Fruit fly (Drosophila melanogaster) whole organism, embryonic: ENCODE data around the gene Nsun5.

Source experiments
- Antp ChIP-seq: fragments of 200-800 bp; sonication (Bioruptor generic); optimal IDR thresholded peaks from 3 replicates; lab custom pipeline; 2016; ENCODE audit warnings: missing biosample characterization, missing genetic modification characterization
- Bgb ChIP-seq: fragments of 200-800 bp; sonication (Bioruptor generic); IDR thresholded peaks from 2 replicates; pipeline ENCODE4 v1.3.6; 2022; ENCODE audit warnings: missing biosample characterization, missing genetic modification characterization; ENCODE audit not compliant: partially characterized antibody
- CG10209 ChIP-seq: fragments of 200-800 bp; sonication (Bioruptor generic); optimal IDR thresholded peaks from 3 replicates; lab custom pipeline; 2017; ENCODE audit warnings: missing biosample characterization, mild to moderate bottlenecking, missing genetic modification characterization, missing genetic modification reagents
- CG12769 ChIP-seq: fragments of 200-800 bp; sonication (Bioruptor generic); optimal IDR thresholded peaks from 2 replicates; lab custom pipeline; 2019; ENCODE audit warnings: missing biosample characterization, mild to moderate bottlenecking, missing genetic modification characterization, moderate library complexity
- CG14050 ChIP-seq: fragments of 200-800 bp; sonication (Bioruptor generic); IDR thresholded peaks from 3 replicates; pipeline ENCODE4 v1.3.6; 2022; ENCODE audit warnings: missing biosample characterization, missing genetic modification characterization
- CG1529 ChIP-seq: fragments of 200-800 bp; sonication (Bioruptor generic); optimal IDR thresholded peaks from 3 replicates; lab custom pipeline; 2018; ENCODE audit warnings: missing biosample characterization, missing genetic modification characterization
- CG15601 ChIP-seq: fragments of 200-800 bp; sonication (Bioruptor generic); optimal IDR thresholded peaks from 3 replicates; lab custom pipeline; 2019; ENCODE audit warnings: missing biosample characterization, mild to moderate bottlenecking, missing genetic modification characterization, moderate library complexity
- CG16863 ChIP-seq: fragments of 200-800 bp; sonication (Bioruptor generic); optimal IDR thresholded peaks from 3 replicates; lab custom pipeline; 2016; ENCODE audit warnings: missing biosample characterization, missing genetic modification characterization
- CG17186 ChIP-seq: fragments of 200-800 bp; sonication (Bioruptor generic); optimal IDR thresholded peaks from 3 replicates; lab custom pipeline; 2017; ENCODE audit warnings: missing biosample characterization, missing genetic modification reagents, missing genetic modification characterization
- CG17359 ChIP-seq: fragments of 200-800 bp; sonication (Bioruptor generic); optimal IDR thresholded peaks from 3 replicates; lab custom pipeline; 2018; ENCODE audit warnings: missing biosample characterization, mild to moderate bottlenecking, missing genetic modification characterization, moderate library complexity
- CG17568 ChIP-seq: fragments of 200-800 bp; sonication (Bioruptor generic); optimal IDR thresholded peaks from 2 replicates; lab custom pipeline; 2018; ENCODE audit warnings: missing biosample characterization, mild to moderate bottlenecking, missing genetic modification characterization, moderate library complexity
- CG2712 ChIP-seq: fragments of 200-800 bp; optimal IDR thresholded peaks from 3 replicates; lab custom pipeline; 2019; ENCODE audit warnings: missing biosample characterization, mild to moderate bottlenecking, missing genetic modification characterization, moderate library complexity
- CG2875 ChIP-seq: fragments of 200-800 bp; sonication (Bioruptor generic); optimal IDR thresholded peaks from 2 replicates; lab custom pipeline; 2017; ENCODE audit warnings: missing biosample characterization, mild to moderate bottlenecking, missing genetic modification characterization, missing genetic modification reagents
- CG3065 ChIP-seq: fragments of 200-800 bp; sonication (Bioruptor generic); optimal IDR thresholded peaks from 2 replicates; lab custom pipeline; 2016; ENCODE audit warnings: missing biosample characterization, missing genetic modification characterization
- CG3407 ChIP-seq: fragments of 200-800 bp; sonication (Bioruptor generic); optimal IDR thresholded peaks from 2 replicates; lab custom pipeline; 2018; ENCODE audit warnings: missing biosample characterization, mild to moderate bottlenecking, missing genetic modification characterization
- CG3847 ChIP-seq: fragments of 200-800 bp; sonication (Bioruptor generic); IDR thresholded peaks from 2 replicates; pipeline ENCODE4 v1.3.6; 2022; ENCODE audit warnings: missing biosample characterization, missing genetic modification characterization
- CG4707 ChIP-seq: fragments of 200-800 bp; sonication (Bioruptor generic); optimal IDR thresholded peaks from 2 replicates; lab custom pipeline; 2018; ENCODE audit warnings: missing biosample characterization, mild to moderate bottlenecking, missing genetic modification characterization, moderate library complexity
- CG6254 ChIP-seq: fragments of 200-800 bp; sonication (Bioruptor generic); optimal IDR thresholded peaks from 3 replicates; lab custom pipeline; 2017; ENCODE audit warnings: mild to moderate bottlenecking, missing biosample characterization, missing genetic modification reagents, missing genetic modification characterization
- CG7745 ChIP-seq: fragments of 200-800 bp; sonication (Bioruptor generic); optimal IDR thresholded peaks from 2 replicates; lab custom pipeline; 2018; ENCODE audit warnings: missing biosample characterization, mild to moderate bottlenecking, missing genetic modification characterization, moderate library complexity
- CG8089 ChIP-seq: fragments of 200-800 bp; sonication (Bioruptor generic); optimal IDR thresholded peaks from 3 replicates; lab custom pipeline; 2016; ENCODE audit warnings: missing biosample characterization, missing genetic modification characterization
- CG8388 ChIP-seq: fragments of 200-800 bp; sonication (Bioruptor generic); optimal IDR thresholded peaks from 2 replicates; lab custom pipeline; 2019; ENCODE audit warnings: missing biosample characterization, mild to moderate bottlenecking, missing genetic modification characterization, moderate library complexity
- CG9727 ChIP-seq: fragments of 200-800 bp; sonication (Bioruptor generic); optimal IDR thresholded peaks from 3 replicates; lab custom pipeline; 2017; ENCODE audit warnings: missing biosample characterization, mild to moderate bottlenecking, missing genetic modification characterization
- CG9817 ChIP-seq: fragments of 200-800 bp; sonication (Bioruptor generic); optimal IDR thresholded peaks from 2 replicates; lab custom pipeline; 2018; ENCODE audit warnings: missing biosample characterization, mild to moderate bottlenecking, missing genetic modification characterization, moderate library complexity
- Chrac-16 ChIP-seq: fragments of 200-800 bp; sonication (Bioruptor generic); optimal IDR thresholded peaks from 3 replicates; lab custom pipeline; 2016; ENCODE audit warnings: missing biosample characterization, missing genetic modification characterization
- ERR ChIP-seq: fragments of 200-800 bp; sonication (Bioruptor generic); optimal IDR thresholded peaks from 2 replicates; lab custom pipeline; 2016; ENCODE audit warnings: missing biosample characterization, missing genetic modification characterization
- Gsc ChIP-seq: fragments of 200-800 bp; sonication (Bioruptor generic); IDR thresholded peaks from 2 replicates; pipeline ENCODE4 v1.3.6; 2022; ENCODE audit warnings: missing biosample characterization, missing genetic modification characterization
- Gug ChIP-seq: fragments of 200-800 bp; sonication (Bioruptor generic); IDR thresholded peaks from 4 replicates; pipeline ENCODE4 v1.3.6; 2022; ENCODE audit warnings: missing biosample characterization, missing genetic modification characterization
- Lhr ChIP-seq: fragments of 200-800 bp; sonication (Bioruptor generic); optimal IDR thresholded peaks from 3 replicates; lab custom pipeline; 2017; ENCODE audit warnings: mild to moderate bottlenecking, missing biosample characterization, missing genetic modification reagents, missing genetic modification characterization
- Lim3 ChIP-seq: fragments of 200-800 bp; sonication (Bioruptor generic); IDR thresholded peaks from 2 replicates; pipeline ENCODE4 v1.3.6; 2022; ENCODE audit warnings: missing biosample characterization, missing genetic modification characterization
- NC2β ChIP-seq: fragments of 200-800 bp; sonication (Bioruptor generic); optimal IDR thresholded peaks from 2 replicates; lab custom pipeline; 2016; ENCODE audit warnings: missing biosample characterization, missing genetic modification characterization
- NFAT ChIP-seq: fragments of 200-800 bp; sonication (Bioruptor generic); IDR thresholded peaks from 2 replicates; pipeline ENCODE4 v1.3.6; 2022; ENCODE audit warnings: missing biosample characterization, missing genetic modification characterization
- Taf1 ChIP-seq: fragments of 200-800 bp; sonication (Bioruptor generic); IDR thresholded peaks from 2 replicates; pipeline ENCODE4 v1.3.6; 2022; ENCODE audit warnings: missing biosample characterization, missing genetic modification characterization
- Tbp ChIP-seq: fragments of >200 bp; optimal IDR thresholded peaks from 2 replicates; lab custom pipeline; 2018; ENCODE audit warnings: missing biosample characterization, missing genetic modification characterization
- abd-A ChIP-seq: fragments of 200-800 bp; sonication (Bioruptor generic); optimal IDR thresholded peaks from 3 replicates; lab custom pipeline; 2019; ENCODE audit warnings: missing biosample characterization, mild to moderate bottlenecking, missing genetic modification characterization, moderate library complexity
- bcd ChIP-seq: fragments of 200-800 bp; sonication (Bioruptor generic); optimal IDR thresholded peaks from 2 replicates; lab custom pipeline; 2017; ENCODE audit warnings: missing biosample characterization, mild to moderate bottlenecking, missing genetic modification characterization
- crol ChIP-seq: fragments of 200-800 bp; sonication (Bioruptor generic); IDR thresholded peaks from 2 replicates; pipeline ENCODE4 v1.3.6; 2022; ENCODE audit warnings: missing biosample characterization, missing genetic modification characterization
- dimm ChIP-seq: fragments of 200-800 bp; sonication (Bioruptor generic); IDR thresholded peaks from 2 replicates; pipeline ENCODE4 v1.3.6; 2022; ENCODE audit warnings: missing biosample characterization, missing genetic modification characterization
- exex ChIP-seq: fragments of 200-800 bp; sonication (Bioruptor generic); optimal IDR thresholded peaks from 4 replicates; lab custom pipeline; 2018; ENCODE audit warnings: missing biosample characterization, mild to moderate bottlenecking, missing genetic modification characterization, moderate library complexity
- gem ChIP-seq: fragments of 200-800 bp; sonication (Bioruptor generic); optimal IDR thresholded peaks from 2 replicates; lab custom pipeline; 2019; ENCODE audit warnings: missing biosample characterization, mild to moderate bottlenecking, missing genetic modification characterization, moderate library complexity
- hth ChIP-seq: fragments of >200 bp; optimal IDR thresholded peaks from 2 replicates; lab custom pipeline; 2017; ENCODE audit warnings: inconsistent platforms
- kni ChIP-seq: fragments of 200-800 bp; sonication (Bioruptor generic); optimal IDR thresholded peaks from 3 replicates; lab custom pipeline; 2017; ENCODE audit warnings: mild to moderate bottlenecking, missing biosample characterization, missing genetic modification reagents, missing genetic modification characterization
- nerfin-1 ChIP-seq: fragments of 200-800 bp; sonication (Bioruptor generic); optimal IDR thresholded peaks from 3 replicates; lab custom pipeline; 2019; ENCODE audit warnings: missing biosample characterization, mild to moderate bottlenecking, missing genetic modification characterization, moderate library complexity
- odd ChIP-seq: fragments of 200-800 bp; sonication (Bioruptor generic); optimal IDR thresholded peaks from 2 replicates; lab custom pipeline; 2017; ENCODE audit warnings: missing biosample characterization, mild to moderate bottlenecking, missing genetic modification characterization
- onecut ChIP-seq: fragments of 200-800 bp; sonication (Bioruptor generic); IDR thresholded peaks from 2 replicates; pipeline ENCODE4 v1.3.6; 2022; ENCODE audit warnings: missing biosample characterization, missing genetic modification characterization
- pan ChIP-seq, 4 experiments: fragments of >200 bp in 3 of 4; fragments of 200-800 bp in 1 of 4; sonication (Bioruptor generic) in 1 of 4; optimal IDR thresholded peaks in 3 of 4; IDR thresholded peaks in 1 of 4; 2 replicates each; pipeline versions ENCODE4 v1.3.6 to Lab custom; 2017 to 2022; ENCODE audit warnings: missing biosample characterization in 2 of 4, missing genetic modification characterization in 2 of 4, mixed read lengths in 1 of 4
- ranshi ChIP-seq: fragments of 200-800 bp; sonication (Bioruptor generic); IDR thresholded peaks from 2 replicates; pipeline ENCODE4 v1.3.6; 2022; ENCODE audit warnings: missing biosample characterization, missing genetic modification characterization
- ro ChIP-seq: fragments of 200-800 bp; sonication (Bioruptor generic); IDR thresholded peaks from 2 replicates; pipeline ENCODE4 v1.3.6; 2022; ENCODE audit warnings: missing biosample characterization, missing genetic modification characterization
- shn ChIP-seq: fragments of 200-800 bp; sonication (Bioruptor generic); optimal IDR thresholded peaks from 3 replicates; lab custom pipeline; 2016; ENCODE audit warnings: missing biosample characterization, missing genetic modification characterization
- sug ChIP-seq: fragments of 200-800 bp; optimal IDR thresholded peaks from 2 replicates; lab custom pipeline; 2019; ENCODE audit warnings: missing biosample characterization, mild to moderate bottlenecking, missing genetic modification characterization, moderate library complexity
- unpg ChIP-seq: fragments of 200-800 bp; sonication (Bioruptor generic); optimal IDR thresholded peaks from 3 replicates; lab custom pipeline; 2018; ENCODE audit warnings: missing biosample characterization, mild to moderate bottlenecking, missing genetic modification characterization, moderate library complexity
- vvl ChIP-seq: fragments of 200-800 bp; sonication (Bioruptor generic); IDR thresholded peaks from 2 replicates; pipeline ENCODE4 v1.3.6; 2022; ENCODE audit warnings: missing biosample characterization, missing genetic modification characterization

Nsun5 gene

dm6 chr3R:19182848-19183247, 20.7 kb upstream of the Nsun5 start (continued):
- TF ChIP-seq crol (GFP tag; lab: Robert Waterston, UW) = no peak
- TF ChIP-seq Gug (GFP tag; lab: Robert Waterston, UW) = no peak
- no peak for TF ChIP-seq ERR
- peak; percentile 8 for TF ChIP-seq CG16863 (GFP tag; lab: Kevin White, UChicago)
- peak; percentile 31; the same call in 1 of the 2 replicates for TF ChIP-seq Lim3
- TF ChIP-seq CG8388 (GFP tag; lab: Kevin White, UChicago) = peak; percentile 19
- TF ChIP-seq bcd = no peak
- TF ChIP-seq vvl (GFP tag; lab: Robert Waterston, UW) = peak; percentile 25; the same call in 1 of the 2 replicates
- TF ChIP-seq CG3847 (GFP tag; lab: Robert Waterston, UW) = no peak
- TF ChIP-seq ranshi (GFP tag; lab: Robert Waterston, UW) = no peak
- peak; percentile 48 for TF ChIP-seq CG1529 (GFP tag; lab: Kevin White, UChicago)
- TF ChIP-seq CG14050 = no peak
- TF ChIP-seq NC2β (GFP tag; lab: Kevin White, UChicago) = no peak
- peak; percentile 74 for TF ChIP-seq CG3407 (GFP tag; lab: Kevin White, UChicago)
- peak; percentile 76 for TF ChIP-seq CG2875 (GFP tag; lab: Kevin White, UChicago)
- TF ChIP-seq gem (tag; lab: Kevin White, UChicago) = peak; percentile 32
- no peak for TF ChIP-seq abd-A (tag; lab: Kevin White, UChicago)
- TF ChIP-seq CG17359 (tag; lab: Kevin White, UChicago) = peak; percentile 74
- no peak for TF ChIP-seq Antp (GFP tag; lab: Kevin White, UChicago)
- no peak for TF ChIP-seq odd (GFP tag; lab: Kevin White, UChicago)
- peak; percentile 5 for TF ChIP-seq CG10209 (GFP tag; lab: Kevin White, UChicago)
- no peak for TF ChIP-seq CG12769 (tag; lab: Kevin White, UChicago)
- TF ChIP-seq sug (tag; lab: Kevin White, UChicago) = no peak
- peak; percentile 86 for TF ChIP-seq kni (GFP tag; lab: Kevin White, UChicago)
- TF ChIP-seq pan (optimal IDR thresholded peaks at IDR 0.05; lab: Kevin White, UChicago) = no peak
- no peak for TF ChIP-seq pan (GFP tag; optimal IDR thresholded peaks at IDR 0.05 in 1 of 2, IDR thresholded peaks at IDR 0.05 in 1 of 2)
- TF ChIP-seq Bgb (GFP tag; lab: Robert Waterston, UW) = no peak
- TF ChIP-seq CG9727 (GFP tag; lab: Kevin White, UChicago) = no peak
- TF ChIP-seq Gsc (GFP tag; lab: Robert Waterston, UW) = no peak
- no peak for TF ChIP-seq Tbp (GFP tag; lab: Kevin White, UChicago)
- no peak for TF ChIP-seq Taf1 (GFP tag; lab: Robert Waterston, UW)
- peak; percentile 3 for TF ChIP-seq CG17568
- TF ChIP-seq CG4707 = peak; percentile 31
- no peak for TF ChIP-seq ro
- TF ChIP-seq CG8089 (GFP tag; lab: Kevin White, UChicago) = no peak
- no peak for TF ChIP-seq dimm (GFP tag; lab: Robert Waterston, UW)
- no peak for TF ChIP-seq CG17186 (GFP tag; lab: Kevin White, UChicago)
- TF ChIP-seq nerfin-1 = peak; percentile 17
- no peak for TF ChIP-seq CG7745 (tag; lab: Kevin White, UChicago)
- no peak for TF ChIP-seq CG9817 (tag; lab: Kevin White, UChicago)
- peak; percentile 10 for TF ChIP-seq CG15601 (tag; lab: Kevin White, UChicago)
- TF ChIP-seq CG3065 (GFP tag; lab: Kevin White, UChicago) = no peak
- no peak for TF ChIP-seq CG6254 (GFP tag; lab: Kevin White, UChicago)
- no peak for TF ChIP-seq CG2712 (tag; lab: Kevin White, UChicago)
- no peak for TF ChIP-seq shn
- TF ChIP-seq NFAT (GFP tag; lab: Robert Waterston, UW) = no peak
- TF ChIP-seq Chrac-16 = no peak
- no peak for TF ChIP-seq hth (lab: Kevin White, UChicago)
- 0 out of 2 replicates have a peak, but pooled peaks have one; percentile 20 for TF ChIP-seq onecut (GFP tag; lab: Robert Waterston, UW)
- no peak for TF ChIP-seq exex (tag; lab: Kevin White, UChicago)
- TF ChIP-seq unpg (GFP tag; lab: Kevin White, UChicago) = peak; percentile 8
- TF ChIP-seq Lhr (GFP tag; lab: Kevin White, UChicago) = peak; percentile 36
